Worm (Caenorhabditis elegans): ENCODE measurements around the gene tag-342.

- TF ChIP-seq dao-5 (tag; optimal IDR thresholded peaks at IDR 0.05) (no peak), him-1 (tag; optimal IDR thresholded peaks at IDR 0.05) (no peak), W03F9.2 (tag; optimal IDR thresholded peaks at IDR 0.05) (no peak)
These were observed 21.8 kb downstream of the tag-342 start for ce11 chrIII:9489798-9490197.
